Worm (Caenorhabditis elegans): ENCODE measurements around the gene str-46.

The str-46 gene

ce11 chrV:2871754-2872504 lies 27.8 kb downstream of the str-46 start (continued):
- TF ChIP-seq tbp1 (GFP tag; optimal IDR thresholded peaks at IDR 0.05) (no peak), pbrm-1 (GFP tag; IDR thresholded peaks at IDR 0.05) (no peak), madf-3 (GFP tag; IDR thresholded peaks at IDR 0.05) (no peak), nhr-120 (GFP tag; IDR thresholded peaks at IDR 0.05) (no peak), egl-44 (GFP tag; IDR thresholded peaks at IDR 0.05) (no peak), nfyb-1 (GFP tag; IDR thresholded peaks at IDR 0.05) (peak; percentile 77), egrh-3 (GFP tag; IDR thresholded peaks at IDR 0.05) (no peak), bed-1 (GFP tag; IDR thresholded peaks at IDR 0.05) (no peak), ceh-27 (GFP tag; optimal IDR thresholded peaks at IDR 0.05) (no peak), snpc-3.4 (tag; optimal IDR thresholded peaks at IDR 0.05) (no peak)

- TF ChIP-seq hmg-20 (GFP tag; IDR thresholded peaks at IDR 0.05) (no peak), hlh-26 (GFP tag; conservative IDR thresholded peaks at IDR 0.05) (no peak), attf-3 (GFP tag; conservative IDR thresholded peaks at IDR 0.05) (no peak), Y67H2A.10 (GFP tag; conservative IDR thresholded peaks at IDR 0.05) (no peak), B0035.1 (tag; optimal IDR thresholded peaks at IDR 0.05) (no peak), hmg-1.2 (GFP tag; IDR thresholded peaks at IDR 0.05) (no peak), zfh-2 (GFP tag; conservative IDR thresholded peaks at IDR 0.05) (no peak), B0019.2 (GFP tag; conservative IDR thresholded peaks at IDR 0.05) (no peak), somi-1 (GFP tag; optimal IDR thresholded peaks at IDR 0.05) (no peak), unc-62 (GFP tag; optimal IDR thresholded peaks at IDR 0.05) (no peak), sea-2 (GFP tag; IDR thresholded peaks at IDR 0.05) (no peak), ccch-3 (GFP tag; optimal IDR thresholded peaks at IDR 0.05) (no peak)
Observed at ce11 chrV:2870127-2870526, 29.6 kb downstream of the str-46 start, which contains the start of gene srh-243. srh-243 (plus strand) TSS chrV:2870427.

- TF ChIP-seq nfyb-1 (GFP tag; IDR thresholded peaks at IDR 0.05) (no peak), egrh-3 (GFP tag; IDR thresholded peaks at IDR 0.05) (no peak), nhr-179 (tag; optimal IDR thresholded peaks at IDR 0.05) (no peak), attf-6 (GFP tag; IDR thresholded peaks at IDR 0.05) (no peak), lin-35 (GFP tag; optimal IDR thresholded peaks at IDR 0.05) (no peak), ztf-26 (tag; optimal IDR thresholded peaks at IDR 0.05) (no peak), athp-1 (tag; optimal IDR thresholded peaks at IDR 0.05) (no peak), Y67H2A.10 (GFP tag; conservative IDR thresholded peaks at IDR 0.05) (no peak), nhr-27 (tag; optimal IDR thresholded peaks at IDR 0.05) (no peak), rec-8 (tag; optimal IDR thresholded peaks at IDR 0.05) (no peak), snpc-4 (GFP tag; optimal IDR thresholded peaks at IDR 0.05) (no peak), snpc-4 (tag; optimal IDR thresholded peaks at IDR 0.05) (no peak), bed-2 (GFP tag; IDR thresholded peaks at IDR 0.05) (no peak)
Observed at ce11 chrV:2869503-2869902, 30.3 kb downstream of the str-46 start, which contains the start of gene srh-241. srh-241 (minus strand) TSS chrV:2869603.

ce11 chrV:2864899-2865298 lies 34.9 kb downstream of the str-46 start, which contains the start of gene srh-240:
srh-240 (plus strand) TSS chrV:2865199.
- TF ChIP-seq xnd-1 (tag; optimal IDR thresholded peaks at IDR 0.05) (no peak), sptf-2 (GFP tag; optimal IDR thresholded peaks at IDR 0.05) (no peak), hsf-1 (GFP tag; IDR thresholded peaks at IDR 0.05) (no peak), madf-6 (GFP tag; IDR thresholded peaks at IDR 0.05) (no peak), lir-1 (GFP tag; conservative IDR thresholded peaks at IDR 0.05) (no peak), hmg-1.2 (GFP tag; IDR thresholded peaks at IDR 0.05) (no peak), gei-17 (GFP tag; optimal IDR thresholded peaks at IDR 0.05) (no peak), zfh-2 (GFP tag; conservative IDR thresholded peaks at IDR 0.05) (no peak), ztf-18 (tag; optimal IDR thresholded peaks at IDR 0.05) (no peak), B0019.2 (GFP tag; conservative IDR thresholded peaks at IDR 0.05) (no peak)
